Fruit fly (Drosophila melanogaster) Kc167 (cell line): ENCODE measurements around the gene CG9784.

ENCODE experiments used
- Myc ChIP-seq: fragments of >200 bp; optimal IDR thresholded peaks from 2 replicates; lab custom pipeline; 2017; ENCODE audit warnings: missing external identifiers
- Sin3A ChIP-seq: fragments of >200 bp; optimal IDR thresholded peaks from 2 replicates; lab custom pipeline; 2018; ENCODE audit warnings: missing external identifiers
- h ChIP-seq: fragments of >200 bp; optimal IDR thresholded peaks from 3 replicates; lab custom pipeline; 2018; ENCODE audit warnings: missing external identifiers
- insv ChIP-seq: fragments of >200 bp; optimal IDR thresholded peaks from 3 replicates; lab custom pipeline; 2018; ENCODE audit warnings: missing external identifiers
- psq ChIP-seq: fragments of >200 bp; optimal IDR thresholded peaks from 2 replicates; lab custom pipeline; 2017; ENCODE audit warnings: missing external identifiers
- ttk ChIP-seq: sonication (Bioruptor generic); optimal IDR thresholded peaks from 2 replicates; lab custom pipeline; 2017; ENCODE audit warnings: missing external identifiers

DNA sequence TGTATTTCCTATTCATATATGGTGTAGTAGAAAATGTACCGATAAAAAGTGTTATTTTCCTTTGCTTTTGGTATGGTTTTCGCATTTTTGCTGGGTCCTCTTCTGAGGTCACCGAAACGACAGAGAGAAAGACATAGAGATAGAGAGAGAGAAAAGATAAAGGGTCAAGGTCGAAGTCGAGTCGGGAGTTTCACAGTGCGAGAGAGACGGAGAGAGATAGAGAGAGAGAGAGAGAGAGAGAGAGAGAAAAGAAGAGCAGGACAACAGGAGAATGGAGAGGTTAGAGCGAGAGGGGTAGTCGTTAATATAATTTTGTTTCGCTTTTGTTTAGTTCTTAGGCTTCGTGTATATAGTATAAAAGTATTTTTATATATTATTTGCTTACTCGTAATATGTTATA, 36.8 kb downstream of the CG9784 start:
- TF ChIP-seq Sin3A (no peak), h (lab: Kevin White, UChicago) (no peak), insv (lab: Kevin White, UChicago) (no peak), psq (lab: Kevin White, UChicago) (no peak), ttk (lab: Kevin White, UChicago) (no peak), Myc (lab: Kevin White, UChicago) (no peak)
